Fruit fly (Drosophila melanogaster) whole organism, prepupa: ENCODE data around the gene Hr4.
A peak's percentile ranks its signal among the peaks of the same experiment; 100 is the strongest.

Experiments used
- Blimp-1 ChIP-seq: fragments of 200-800 bp; sonication (Bioruptor generic); optimal IDR thresholded peaks from 3 replicates; lab custom pipeline; 2017; ENCODE audit warnings: missing biosample characterization, missing genetic modification characterization, mild to moderate bottlenecking, moderate library complexity, missing genetic modification reagents
- CG10631 ChIP-seq: fragments of 200-800 bp; sonication (Bioruptor generic); optimal IDR thresholded peaks from 2 replicates; lab custom pipeline; 2016; ENCODE audit warnings: missing biosample characterization, missing genetic modification characterization
- CG10669 ChIP-seq: fragments of 200-800 bp; sonication (Bioruptor generic); optimal IDR thresholded peaks from 3 replicates; lab custom pipeline; 2018; ENCODE audit warnings: missing biosample characterization, mild to moderate bottlenecking, missing genetic modification characterization, moderate library complexity
- CG11294 ChIP-seq: fragments of 200-800 bp; sonication (Bioruptor generic); IDR thresholded peaks from 2 replicates; pipeline ENCODE4 v1.3.6; 2022; ENCODE audit warnings: missing biosample characterization, missing genetic modification characterization
- CG11762 ChIP-seq: fragments of 200-800 bp; sonication (Bioruptor generic); optimal IDR thresholded peaks from 3 replicates; lab custom pipeline; 2016; ENCODE audit warnings: missing biosample characterization, missing genetic modification characterization; ENCODE audit not compliant: insufficient read depth
- CG15336 ChIP-seq: fragments of 200-800 bp; sonication (Bioruptor generic); IDR thresholded peaks from 2 replicates; pipeline ENCODE4 v1.3.6; 2022; ENCODE audit warnings: missing biosample characterization, missing genetic modification characterization
- CG1621 ChIP-seq: fragments of 200-800 bp; sonication (Bioruptor generic); optimal IDR thresholded peaks from 3 replicates; lab custom pipeline; 2018; ENCODE audit warnings: missing biosample characterization, mild to moderate bottlenecking, missing genetic modification characterization
- CG32006 ChIP-seq: fragments of 200-800 bp; sonication (Bioruptor generic); optimal IDR thresholded peaks from 3 replicates; lab custom pipeline; 2017; ENCODE audit warnings: missing biosample characterization, mild to moderate bottlenecking, missing genetic modification characterization
- CG34406 ChIP-seq: fragments of 200-800 bp; sonication (Bioruptor generic); optimal IDR thresholded peaks from 3 replicates; lab custom pipeline; 2016; ENCODE audit warnings: missing biosample characterization, missing genetic modification characterization
- CG6163 ChIP-seq: fragments of 200-800 bp; sonication (Bioruptor generic); IDR thresholded peaks from 3 replicates; pipeline ENCODE4 v1.3.6; 2022; ENCODE audit warnings: missing biosample characterization, missing genetic modification characterization
- CG6276 ChIP-seq: fragments of 200-800 bp; sonication (Bioruptor generic); optimal IDR thresholded peaks from 2 replicates; lab custom pipeline; 2017; ENCODE audit warnings: missing biosample characterization, mild to moderate bottlenecking, missing genetic modification characterization
- CG6792 ChIP-seq: fragments of 200-800 bp; sonication (Bioruptor generic); optimal IDR thresholded peaks from 3 replicates; lab custom pipeline; 2016; ENCODE audit warnings: missing biosample characterization, missing genetic modification characterization
- CG6854 ChIP-seq: fragments of 200-800 bp; sonication (Bioruptor generic); optimal IDR thresholded peaks from 2 replicates; lab custom pipeline; 2017; ENCODE audit warnings: missing biosample characterization, mild to moderate bottlenecking, missing genetic modification characterization
- CG7368 ChIP-seq: fragments of 200-800 bp; sonication (Bioruptor generic); optimal IDR thresholded peaks from 3 replicates; lab custom pipeline; 2016; ENCODE audit warnings: missing biosample characterization, missing genetic modification characterization
- CG8319 ChIP-seq: fragments of 200-800 bp; sonication (Bioruptor generic); optimal IDR thresholded peaks from 3 replicates; lab custom pipeline; 2016; ENCODE audit warnings: missing biosample characterization, missing genetic modification characterization
- CG8632 ChIP-seq: fragments of 200-800 bp; sonication (Bioruptor generic); optimal IDR thresholded peaks from 3 replicates; lab custom pipeline; 2016; ENCODE audit warnings: missing biosample characterization, missing genetic modification characterization
- CG9139 ChIP-seq: fragments of 200-800 bp; sonication (Bioruptor generic); optimal IDR thresholded peaks from 3 replicates; lab custom pipeline; 2017; ENCODE audit warnings: missing biosample characterization, mild to moderate bottlenecking, missing genetic modification characterization
- Eip75B ChIP-seq: fragments of 200-800 bp; sonication (Bioruptor generic); optimal IDR thresholded peaks from 3 replicates; lab custom pipeline; 2016; ENCODE audit warnings: missing biosample characterization, missing genetic modification characterization
- Eip78C ChIP-seq: fragments of 200-800 bp; sonication (Bioruptor generic); peaks from one replicate; lab custom pipeline; 2016; ENCODE audit warnings: missing biosample characterization, missing genetic modification characterization
- Eip93F ChIP-seq: fragments of 200-800 bp; sonication (Bioruptor generic); optimal IDR thresholded peaks from 2 replicates; lab custom pipeline; 2016; ENCODE audit warnings: missing biosample characterization, mild to moderate bottlenecking, missing genetic modification characterization
- Ets21C ChIP-seq: fragments of 200-800 bp; sonication (Bioruptor generic); optimal IDR thresholded peaks from 3 replicates; lab custom pipeline; 2016; ENCODE audit warnings: missing biosample characterization, missing genetic modification characterization
- Gug ChIP-seq: fragments of 200-800 bp; sonication (Bioruptor generic); IDR thresholded peaks from 2 replicates; pipeline ENCODE4 v1.3.6; 2022; ENCODE audit warnings: missing biosample characterization, missing genetic modification characterization
- Hr38 ChIP-seq: sonication (Bioruptor generic); optimal IDR thresholded peaks from 2 replicates; lab custom pipeline; 2016; ENCODE audit warnings: missing biosample characterization, missing genetic modification characterization
- Hr4 ChIP-seq: fragments of 200-800 bp; sonication (Bioruptor generic); optimal IDR thresholded peaks from 3 replicates; lab custom pipeline; 2016; ENCODE audit warnings: missing biosample characterization, missing genetic modification characterization
- Met ChIP-seq: fragments of 200-800 bp; sonication (Bioruptor generic); optimal IDR thresholded peaks from 3 replicates; lab custom pipeline; 2016; ENCODE audit warnings: missing biosample characterization, missing genetic modification characterization
- OdsH ChIP-seq: fragments of 200-800 bp; sonication (Bioruptor generic); optimal IDR thresholded peaks from 3 replicates; lab custom pipeline; 2016; ENCODE audit warnings: missing biosample characterization, missing genetic modification characterization
- Smox ChIP-seq: fragments of 200-800 bp; sonication (Bioruptor generic); optimal IDR thresholded peaks from 3 replicates; lab custom pipeline; 2016; ENCODE audit warnings: missing biosample characterization, missing genetic modification characterization
- Sox102F ChIP-seq: fragments of 200-800 bp; sonication (Bioruptor generic); optimal IDR thresholded peaks from 2 replicates; lab custom pipeline; 2016; ENCODE audit warnings: missing biosample characterization, mild to moderate bottlenecking, missing genetic modification characterization
- Sox15 ChIP-seq: fragments of 200-800 bp; sonication (Bioruptor generic); optimal IDR thresholded peaks from 3 replicates; lab custom pipeline; 2016; ENCODE audit warnings: missing biosample characterization, missing genetic modification characterization
- achi ChIP-seq: fragments of 200-800 bp; sonication (Bioruptor generic); optimal IDR thresholded peaks from 3 replicates; lab custom pipeline; 2016; ENCODE audit warnings: missing biosample characterization, missing genetic modification characterization
- acj6 ChIP-seq: fragments of 200-800 bp; sonication (Bioruptor generic); optimal IDR thresholded peaks from 3 replicates; lab custom pipeline; 2016; ENCODE audit warnings: missing biosample characterization, missing genetic modification characterization
- dac ChIP-seq: fragments of 200-800 bp; sonication (Bioruptor generic); optimal IDR thresholded peaks from 2 replicates; lab custom pipeline; 2017; ENCODE audit warnings: missing biosample characterization, mild to moderate bottlenecking, missing genetic modification characterization
- dsx ChIP-seq: fragments of 200-800 bp; optimal IDR thresholded peaks from 3 replicates; lab custom pipeline; 2019; ENCODE audit warnings: missing biosample characterization, mild to moderate bottlenecking, missing genetic modification characterization, moderate library complexity; ENCODE audit not compliant: poor library complexity, severe bottlenecking
- eg ChIP-seq: fragments of 200-800 bp; sonication (Bioruptor generic); IDR thresholded peaks from 3 replicates; pipeline ENCODE4 v1.3.6; 2022; ENCODE audit warnings: missing biosample characterization, missing genetic modification characterization
- esn ChIP-seq: fragments of 200-800 bp; sonication (Bioruptor generic); optimal IDR thresholded peaks from 2 replicates; lab custom pipeline; 2016; ENCODE audit warnings: missing biosample characterization, mild to moderate bottlenecking, missing genetic modification characterization, moderate library complexity
- fd59A ChIP-seq: fragments of 200-800 bp; sonication (Bioruptor generic); optimal IDR thresholded peaks from 2 replicates; lab custom pipeline; 2017; ENCODE audit warnings: missing biosample characterization, mild to moderate bottlenecking, missing genetic modification characterization, missing genetic modification reagents
- fd85E ChIP-seq: fragments of 200-800 bp; sonication (Bioruptor generic); optimal IDR thresholded peaks from 3 replicates; lab custom pipeline; 2016; ENCODE audit warnings: missing biosample characterization, missing genetic modification characterization
- fkh ChIP-seq: fragments of 200-800 bp; sonication (Bioruptor generic); optimal IDR thresholded peaks from 3 replicates; lab custom pipeline; 2017; ENCODE audit warnings: missing biosample characterization, mild to moderate bottlenecking, missing genetic modification characterization, moderate library complexity
- net ChIP-seq: fragments of 200-800 bp; sonication (Bioruptor generic); optimal IDR thresholded peaks from 3 replicates; lab custom pipeline; 2016; ENCODE audit warnings: missing biosample characterization, missing genetic modification characterization
- salr ChIP-seq, 2 experiments: fragments of 200-800 bp; sonication (Bioruptor generic); optimal IDR thresholded peaks; 3 replicates each; lab custom pipeline; 2016 to 2018; ENCODE audit warnings: missing biosample characterization in 2 of 2, missing genetic modification characterization in 2 of 2, mild to moderate bottlenecking in 1 of 2
- spab ChIP-seq: fragments of 200-800 bp; sonication (Bioruptor generic); optimal IDR thresholded peaks from 2 replicates; lab custom pipeline; 2017; ENCODE audit warnings: missing biosample characterization, mild to moderate bottlenecking, missing genetic modification characterization, missing genetic modification reagents
- ss ChIP-seq, 2 experiments: fragments of 200-800 bp; sonication (Bioruptor generic); optimal IDR thresholded peaks; 2 replicates in 1 of 2; 3 replicates in 1 of 2; lab custom pipeline; 2017 to 2018; ENCODE audit warnings: mild to moderate bottlenecking in 2 of 2, missing biosample characterization in 2 of 2, missing genetic modification characterization in 2 of 2, moderate library complexity in 1 of 2
- svp ChIP-seq: fragments of 200-800 bp; sonication (Bioruptor generic); peaks from one replicate; lab custom pipeline; 2016; ENCODE audit warnings: missing biosample characterization, missing genetic modification characterization
- topi ChIP-seq: fragments of 200-800 bp; sonication (Bioruptor generic); optimal IDR thresholded peaks from 3 replicates; lab custom pipeline; 2016; ENCODE audit warnings: missing biosample characterization, missing genetic modification characterization
- vri ChIP-seq: fragments of 200-800 bp; sonication (Bioruptor generic); optimal IDR thresholded peaks from 3 replicates; lab custom pipeline; 2016; ENCODE audit warnings: missing biosample characterization, mild to moderate bottlenecking, missing genetic modification characterization

Gene Hr4

DNA sequence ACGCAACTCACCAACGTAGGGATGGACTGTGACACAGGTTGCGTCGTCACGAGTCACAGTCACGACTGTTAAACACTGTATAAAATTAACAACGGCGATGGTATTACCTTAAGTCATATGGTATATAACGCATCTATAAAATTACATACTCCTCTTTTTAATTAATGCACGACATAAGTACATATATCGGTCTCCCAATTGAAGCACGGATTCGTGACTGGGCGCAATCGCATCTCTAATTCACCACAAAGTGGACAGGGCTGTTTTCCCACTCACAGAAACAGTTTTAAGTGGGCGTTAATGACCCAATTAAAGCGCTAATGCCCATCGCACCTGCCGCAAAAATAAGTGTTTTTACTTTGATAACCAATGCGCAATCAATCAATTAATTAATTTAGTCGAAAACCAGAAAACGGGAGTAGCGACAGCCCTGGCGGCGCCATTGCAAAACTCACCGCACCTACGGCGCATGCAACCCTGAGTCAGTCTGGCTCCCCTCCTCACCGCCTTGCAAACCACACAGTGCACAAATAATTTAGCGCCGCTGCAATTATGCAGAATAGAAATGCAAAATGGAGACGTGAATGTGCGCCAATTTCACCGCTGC, 99.7 kb downstream of the Hr4 start, which contains the start of gene CG4313 (continued):
- peak; percentile 70 for TF ChIP-seq Eip75B
- no peak for TF ChIP-seq Blimp-1 (GFP tag; lab: Kevin White, UChicago)
- no peak for TF ChIP-seq CG6854 (GFP tag; lab: Kevin White, UChicago)
- TF ChIP-seq Hr4 = peak; percentile 64
- no peak for TF ChIP-seq fkh (GFP tag; lab: Kevin White, UChicago)
- no peak for TF ChIP-seq Hr38 (GFP tag; lab: Kevin White, UChicago)
- peak; percentile 37 for TF ChIP-seq spab (GFP tag; lab: Kevin White, UChicago)
- peak; percentile 3 for TF ChIP-seq dac (GFP tag; lab: Kevin White, UChicago)
- peak; percentile 42 for TF ChIP-seq CG1621 (tag; lab: Kevin White, UChicago)
- TF ChIP-seq Sox102F = peak; percentile 62
- TF ChIP-seq CG6792 = peak; percentile 68
- TF ChIP-seq CG34406 (GFP tag; lab: Kevin White, UChicago) = peak; percentile 64
- peak; percentile 7 to 45 for TF ChIP-seq ss (GFP tag; optimal IDR thresholded peaks at IDR 0.05; lab: Kevin White, UChicago)
- peak; percentile 68 for TF ChIP-seq vri (GFP tag; lab: Kevin White, UChicago)
- peak; percentile 65 for TF ChIP-seq CG15336 (GFP tag; lab: Robert Waterston, UW)
- peak; percentile 43 for TF ChIP-seq CG9139 (GFP tag; lab: Kevin White, UChicago)
- TF ChIP-seq CG8319 (GFP tag; lab: Kevin White, UChicago) = peak; percentile 61
- TF ChIP-seq CG10631 (GFP tag; lab: Kevin White, UChicago) = peak; percentile 70

- TF ChIP-seq salr (GFP tag; optimal IDR thresholded peaks at IDR 0.05; lab: Kevin White, UChicago) (no peak), CG10631 (GFP tag; lab: Kevin White, UChicago) (peak; percentile 13), ss (GFP tag; optimal IDR thresholded peaks at IDR 0.05; lab: Kevin White, UChicago) (peak; percentile 11 to 63), CG7368 (GFP tag; lab: Kevin White, UChicago) (no peak), CG6276 (GFP tag; lab: Kevin White, UChicago) (no peak), dsx (GFP tag; lab: Kevin White, UChicago) (peak; percentile 96), OdsH (GFP tag; lab: Kevin White, UChicago) (peak; percentile 38), Gug (GFP tag; lab: Robert Waterston, UW) (no peak), Sox102F (peak; percentile 50), CG11762 (GFP tag; lab: Kevin White, UChicago) (no peak), vri (GFP tag; lab: Kevin White, UChicago) (peak; percentile 19), net (GFP tag; lab: Kevin White, UChicago) (peak; percentile 30), Blimp-1 (GFP tag; lab: Kevin White, UChicago) (no peak), fd85E (GFP tag; lab: Kevin White, UChicago) (peak; percentile 4), esn (GFP tag; lab: Kevin White, UChicago) (peak; percentile 43), topi (GFP tag; lab: Kevin White, UChicago) (peak; percentile 32), Hr4 (peak; percentile 46), CG6163 (peak; percentile 43; the same call in 1 of the 3 replicates), fd59A (no peak), CG32006 (GFP tag; lab: Kevin White, UChicago) (peak; percentile 24), spab (GFP tag; lab: Kevin White, UChicago) (no peak), Ets21C (GFP tag; lab: Kevin White, UChicago) (no peak), acj6 (GFP tag; lab: Kevin White, UChicago) (peak; percentile 12), Eip93F (GFP tag; lab: Kevin White, UChicago) (no peak), CG8632 (GFP tag; lab: Kevin White, UChicago) (no peak), CG6792 (peak; percentile 21), Met (GFP tag; lab: Kevin White, UChicago) (peak; percentile 42), CG11294 (GFP tag; lab: Robert Waterston, UW) (no peak), eg (GFP tag; lab: Robert Waterston, UW) (peak; percentile 49; the same call in 2 of the 3 replicates), CG10669 (GFP tag; lab: Kevin White, UChicago) (no peak), CG15336 (GFP tag; lab: Robert Waterston, UW) (peak; percentile 54), CG34406 (GFP tag; lab: Kevin White, UChicago) (no peak), Eip78C (GFP tag; lab: Kevin White, UChicago) (peak; percentile 78), dac (GFP tag; lab: Kevin White, UChicago) (no peak), Sox15 (GFP tag; lab: Kevin White, UChicago) (no peak), svp (GFP tag; lab: Kevin White, UChicago) (peak; percentile 80), achi (GFP tag; lab: Kevin White, UChicago) (no peak), Smox (GFP tag; lab: Kevin White, UChicago) (peak; percentile 45), Hr38 (GFP tag; lab: Kevin White, UChicago) (no peak)
These were observed 100.5 kb downstream of the Hr4 start, which contains the start of the genes Actn and usp for dm6 chrX:2041981-2042847. TSS of gene Actn (minus strand) at chrX:2042311. TSS of gene usp (minus strand) at chrX:2042311.
